Worm (Caenorhabditis elegans): Measurements from ENCODE around the gene C03A7.2.

DNA sequence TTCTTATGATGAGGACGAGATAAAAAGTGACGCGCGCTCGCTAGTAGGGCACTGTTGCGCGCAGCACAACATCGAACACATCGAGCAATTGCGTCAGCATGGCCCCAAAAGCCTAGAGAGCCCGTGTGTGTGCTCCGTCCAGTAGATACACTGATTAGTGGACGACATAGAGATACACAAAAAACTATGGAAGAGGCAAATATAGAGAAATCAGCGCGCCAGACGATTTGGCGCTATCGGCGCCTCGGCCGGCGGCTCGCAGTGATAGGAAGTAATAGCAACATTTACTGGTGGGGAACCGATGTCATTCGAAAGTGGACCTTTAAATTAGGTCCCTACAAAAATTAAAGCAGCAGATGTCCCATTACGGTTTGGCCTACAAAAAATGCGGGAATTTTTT, 46.8 kb downstream of the C03A7.2 start:
- TF ChIP-seq nhr-76 (tag; optimal IDR thresholded peaks at IDR 0.05): no peak
- TF ChIP-seq ztf-4 (tag; optimal IDR thresholded peaks at IDR 0.05): no peak
- TF ChIP-seq elt-3 (tag; optimal IDR thresholded peaks at IDR 0.05): no peak
- no peak for TF ChIP-seq lin-39 (tag; optimal IDR thresholded peaks at IDR 0.05)

Measured in whole organism, L3 larva.